Fruit fly (Drosophila melanogaster) whole organism, embryonic: ENCODE measurements around the gene Atg2.

Experiments
- ATbp ChIP-seq: fragments of 200-800 bp; sonication (Bioruptor generic); optimal IDR thresholded peaks from 2 replicates; lab custom pipeline; 2017; ENCODE audit warnings: missing biosample characterization, mild to moderate bottlenecking, missing genetic modification characterization, missing genetic modification reagents
- Bdp1 ChIP-seq: fragments of 200-800 bp; sonication (Bioruptor generic); optimal IDR thresholded peaks from 3 replicates; lab custom pipeline; 2016; ENCODE audit warnings: missing biosample characterization, missing genetic modification characterization
- CG10274 ChIP-seq: fragments of 200-800 bp; sonication (Bioruptor generic); optimal IDR thresholded peaks from 3 replicates; lab custom pipeline; 2017; ENCODE audit warnings: missing biosample characterization, mild to moderate bottlenecking, missing genetic modification characterization
- CG10543 ChIP-seq: fragments of 200-800 bp; sonication (Bioruptor generic); optimal IDR thresholded peaks from 3 replicates; lab custom pipeline; 2017; ENCODE audit warnings: missing biosample characterization, mild to moderate bottlenecking, missing genetic modification characterization, moderate library complexity
- CG10654 ChIP-seq: fragments of 200-800 bp; sonication (Bioruptor generic); optimal IDR thresholded peaks from 2 replicates; lab custom pipeline; 2016; ENCODE audit warnings: missing biosample characterization, missing genetic modification characterization
- CG11696 ChIP-seq: fragments of 200-800 bp; sonication (Bioruptor generic); IDR thresholded peaks from 2 replicates; pipeline ENCODE4 v1.3.6; 2022; ENCODE audit warnings: missing biosample characterization, missing genetic modification characterization
- CG16815 ChIP-seq: fragments of 200-800 bp; sonication (Bioruptor generic); optimal IDR thresholded peaks from 3 replicates; lab custom pipeline; 2017; ENCODE audit warnings: missing biosample characterization, mild to moderate bottlenecking, missing genetic modification characterization
- CG17568 ChIP-seq: fragments of 200-800 bp; sonication (Bioruptor generic); optimal IDR thresholded peaks from 2 replicates; lab custom pipeline; 2018; ENCODE audit warnings: missing biosample characterization, mild to moderate bottlenecking, missing genetic modification characterization, moderate library complexity
- CG17829 ChIP-seq: fragments of 200-800 bp; optimal IDR thresholded peaks from 2 replicates; lab custom pipeline; 2019; ENCODE audit warnings: missing biosample characterization, mild to moderate bottlenecking, missing genetic modification characterization, moderate library complexity
- CG18619 ChIP-seq: fragments of 200-800 bp; sonication (Bioruptor generic); optimal IDR thresholded peaks from 3 replicates; lab custom pipeline; 2017; ENCODE audit warnings: missing biosample characterization, mild to moderate bottlenecking, missing genetic modification characterization
- CG31388 ChIP-seq: fragments of 200-800 bp; sonication (Bioruptor generic); optimal IDR thresholded peaks from 2 replicates; lab custom pipeline; 2016; ENCODE audit warnings: missing biosample characterization, missing genetic modification characterization
- CG4820 ChIP-seq: fragments of 200-800 bp; sonication (Bioruptor generic); optimal IDR thresholded peaks from 3 replicates; lab custom pipeline; 2016; ENCODE audit warnings: missing biosample characterization, missing genetic modification characterization
- CG5180 ChIP-seq: fragments of 200-800 bp; sonication (Bioruptor generic); optimal IDR thresholded peaks from 3 replicates; lab custom pipeline; 2017; ENCODE audit warnings: missing biosample characterization, missing genetic modification characterization, mild to moderate bottlenecking, moderate library complexity, missing genetic modification reagents
- CG6689 ChIP-seq: fragments of 200-800 bp; sonication (Bioruptor generic); IDR thresholded peaks from 2 replicates; pipeline ENCODE4 v1.3.6; 2022; ENCODE audit warnings: missing biosample characterization, missing genetic modification characterization
- CG6765 ChIP-seq: fragments of 200-800 bp; sonication (Bioruptor generic); optimal IDR thresholded peaks from 3 replicates; lab custom pipeline; 2017; ENCODE audit warnings: missing biosample characterization, mild to moderate bottlenecking, missing genetic modification characterization
- CG6813 ChIP-seq: fragments of 200-800 bp; sonication (Bioruptor generic); optimal IDR thresholded peaks from 2 replicates; lab custom pipeline; 2017; ENCODE audit warnings: missing biosample characterization, missing genetic modification characterization, mild to moderate bottlenecking, moderate library complexity, missing genetic modification reagents
- CG7271 ChIP-seq: fragments of 200-800 bp; sonication (Bioruptor generic); optimal IDR thresholded peaks from 2 replicates; lab custom pipeline; 2018; ENCODE audit warnings: missing biosample characterization, mild to moderate bottlenecking, missing genetic modification characterization, moderate library complexity
- Chrac-16 ChIP-seq: fragments of 200-800 bp; sonication (Bioruptor generic); optimal IDR thresholded peaks from 3 replicates; lab custom pipeline; 2016; ENCODE audit warnings: missing biosample characterization, missing genetic modification characterization
- E2f2 ChIP-seq: fragments of 200-800 bp; sonication (Bioruptor generic); IDR thresholded peaks from 2 replicates; pipeline ENCODE4 v1.3.6; 2022; ENCODE audit warnings: missing biosample characterization, missing genetic modification characterization
- Fer2 ChIP-seq: fragments of 200-800 bp; sonication (Bioruptor generic); optimal IDR thresholded peaks from 2 replicates; lab custom pipeline; 2018; ENCODE audit warnings: missing biosample characterization, mild to moderate bottlenecking, missing genetic modification characterization, moderate library complexity
- H2.0 ChIP-seq: fragments of 200-800 bp; sonication (Bioruptor generic); IDR thresholded peaks from 2 replicates; pipeline ENCODE4 v1.3.6; 2022; ENCODE audit warnings: missing biosample characterization, missing genetic modification characterization
- Hr39 ChIP-seq: fragments of >200 bp; optimal IDR thresholded peaks from 2 replicates; lab custom pipeline; 2017
- Hr78 ChIP-seq, 2 experiments: fragments of 200-800 bp in 1 of 2; fragments of >200 bp in 1 of 2; sonication (Bioruptor generic) in 1 of 2; optimal IDR thresholded peaks; 2 replicates each; lab custom pipeline; 2017 to 2019; ENCODE audit warnings: missing biosample characterization in 2 of 2, missing genetic modification characterization in 2 of 2, mild to moderate bottlenecking in 1 of 2, moderate library complexity in 1 of 2
- Lhr ChIP-seq: fragments of 200-800 bp; sonication (Bioruptor generic); optimal IDR thresholded peaks from 3 replicates; lab custom pipeline; 2017; ENCODE audit warnings: mild to moderate bottlenecking, missing biosample characterization, missing genetic modification reagents, missing genetic modification characterization
- Med ChIP-seq: fragments of 200-800 bp; sonication (Bioruptor generic); peaks from one replicate; lab custom pipeline; 2016; ENCODE audit warnings: missing biosample characterization, missing genetic modification characterization, mild to moderate bottlenecking, inconsistent platforms, moderate library complexity
- NC2α ChIP-seq: fragments of 200-800 bp; sonication (Bioruptor generic); optimal IDR thresholded peaks from 2 replicates; lab custom pipeline; 2016; ENCODE audit warnings: missing biosample characterization, missing genetic modification characterization
- NFAT ChIP-seq: fragments of 200-800 bp; sonication (Bioruptor generic); IDR thresholded peaks from 2 replicates; pipeline ENCODE4 v1.3.6; 2022; ENCODE audit warnings: missing biosample characterization, missing genetic modification characterization
- Optix ChIP-seq: fragments of 200-800 bp; sonication (Bioruptor generic); IDR thresholded peaks from 3 replicates; pipeline ENCODE4 v1.3.6; 2022; ENCODE audit warnings: missing biosample characterization, missing genetic modification characterization
- Trl ChIP-seq, 3 experiments: fragments of >200 bp in 2 of 3; fragments of 200-800 bp in 1 of 3; sonication (Bioruptor generic) in 1 of 3; optimal IDR thresholded peaks; 2 replicates in 1 of 3; 3 replicates in 2 of 3; lab custom pipeline; 2016 to 2017; ENCODE audit warnings: missing biosample characterization in 1 of 3, missing genetic modification characterization in 1 of 3
- al ChIP-seq: fragments of 200-800 bp; sonication (Bioruptor generic); IDR thresholded peaks from 2 replicates; pipeline ENCODE4 v1.3.6; 2022; ENCODE audit warnings: missing biosample characterization, missing genetic modification characterization
- ato ChIP-seq: fragments of 200-800 bp; sonication (Bioruptor generic); IDR thresholded peaks from 2 replicates; pipeline ENCODE4 v1.3.6; 2022; ENCODE audit warnings: missing biosample characterization, missing genetic modification characterization; ENCODE audit not compliant: partially characterized antibody
- bsh ChIP-seq, 2 experiments: fragments of 200-800 bp; sonication (Bioruptor generic); optimal IDR thresholded peaks; 2 replicates each; lab custom pipeline; 2017 to 2018; ENCODE audit warnings: mild to moderate bottlenecking in 2 of 2, missing biosample characterization in 2 of 2, missing genetic modification characterization in 2 of 2, moderate library complexity in 1 of 2
- chinmo ChIP-seq: fragments of 200-800 bp; sonication (Bioruptor generic); IDR thresholded peaks from 4 replicates; pipeline ENCODE4 v1.3.6; 2022; ENCODE audit warnings: missing biosample characterization, missing genetic modification characterization; ENCODE audit not compliant: partially characterized antibody
- crol ChIP-seq: fragments of 200-800 bp; sonication (Bioruptor generic); IDR thresholded peaks from 2 replicates; pipeline ENCODE4 v1.3.6; 2022; ENCODE audit warnings: missing biosample characterization, missing genetic modification characterization
- fu2 ChIP-seq: fragments of 200-800 bp; sonication (Bioruptor generic); optimal IDR thresholded peaks from 2 replicates; lab custom pipeline; 2016; ENCODE audit warnings: missing biosample characterization, missing genetic modification characterization
- gfzf ChIP-seq: fragments of 200-800 bp; sonication (Bioruptor generic); optimal IDR thresholded peaks from 2 replicates; lab custom pipeline; 2016; ENCODE audit warnings: missing biosample characterization, mild to moderate bottlenecking, missing genetic modification characterization, moderate library complexity
- hkb ChIP-seq, 2 experiments: fragments of 200-800 bp in 1 of 2; fragments of >200 bp in 1 of 2; sonication (Bioruptor generic) in 1 of 2; IDR thresholded peaks in 1 of 2; optimal IDR thresholded peaks in 1 of 2; 2 replicates each; pipeline versions ENCODE4 v1.3.6 to Lab custom; 2017 to 2022; ENCODE audit warnings: missing biosample characterization in 1 of 2, missing genetic modification characterization in 1 of 2
- insv ChIP-seq, 2 experiments: fragments of 200-800 bp; sonication (Bioruptor generic); optimal IDR thresholded peaks; 3 replicates each; lab custom pipeline; 2016 to 2018; ENCODE audit warnings: missing biosample characterization in 2 of 2, missing genetic modification characterization in 2 of 2
- jumu ChIP-seq: fragments of 200-800 bp; sonication (Bioruptor generic); optimal IDR thresholded peaks from 3 replicates; lab custom pipeline; 2016; ENCODE audit warnings: missing biosample characterization, missing genetic modification characterization
- mld ChIP-seq: fragments of 200-800 bp; sonication (Bioruptor generic); IDR thresholded peaks from 3 replicates; pipeline ENCODE4 v1.3.6; 2022; ENCODE audit warnings: missing biosample characterization, missing genetic modification characterization; ENCODE audit not compliant: partially characterized antibody
- nerfin-2 ChIP-seq: fragments of 200-800 bp; sonication (Bioruptor generic); IDR thresholded peaks from 2 replicates; pipeline ENCODE4 v1.3.6; 2022; ENCODE audit warnings: missing biosample characterization, missing genetic modification characterization; ENCODE audit not compliant: partially characterized antibody
- pnt ChIP-seq: fragments of 200-800 bp; sonication (Bioruptor generic); optimal IDR thresholded peaks from 3 replicates; lab custom pipeline; 2016; ENCODE audit warnings: missing biosample characterization, missing genetic modification characterization
- rib ChIP-seq: fragments of 200-800 bp; sonication (Bioruptor generic); IDR thresholded peaks from 2 replicates; pipeline ENCODE4 v1.3.6; 2022; ENCODE audit warnings: missing biosample characterization, missing genetic modification characterization
- row ChIP-seq: fragments of 200-800 bp; sonication (Bioruptor generic); IDR thresholded peaks from 3 replicates; pipeline ENCODE4 v1.3.6; 2022; ENCODE audit warnings: missing biosample characterization, missing genetic modification characterization
- sc ChIP-seq, 3 experiments: fragments of >200 bp in 2 of 3; fragments of 200-800 bp in 1 of 3; sonication (Bioruptor generic) in 1 of 3; optimal IDR thresholded peaks; 2 replicates in 2 of 3; 3 replicates in 1 of 3; lab custom pipeline; 2017; ENCODE audit warnings: mild to moderate bottlenecking in 1 of 3, missing biosample characterization in 1 of 3, missing genetic modification characterization in 1 of 3, missing genetic modification reagents in 1 of 3
- so ChIP-seq: fragments of 200-800 bp; sonication (Bioruptor generic); IDR thresholded peaks from 3 replicates; pipeline ENCODE4 v1.3.6; 2022; ENCODE audit warnings: missing biosample characterization, missing genetic modification characterization
- sr ChIP-seq: fragments of 200-800 bp; sonication (Bioruptor generic); IDR thresholded peaks from 3 replicates; pipeline ENCODE4 v1.3.6; 2022; ENCODE audit warnings: missing biosample characterization, missing genetic modification characterization
- tll ChIP-seq, 2 experiments: fragments of 200-800 bp in 1 of 2; fragments of >200 bp in 1 of 2; sonication (Bioruptor generic) in 1 of 2; optimal IDR thresholded peaks; 2 replicates each; lab custom pipeline; 2017 to 2019; ENCODE audit warnings: missing biosample characterization in 2 of 2, missing genetic modification characterization in 2 of 2, mild to moderate bottlenecking in 1 of 2, moderate library complexity in 1 of 2
- tup ChIP-seq: fragments of 200-800 bp; sonication (Bioruptor generic); optimal IDR thresholded peaks from 2 replicates; lab custom pipeline; 2016; ENCODE audit warnings: missing biosample characterization, mild to moderate bottlenecking, missing genetic modification characterization, moderate library complexity

The Atg2 gene

DNA sequence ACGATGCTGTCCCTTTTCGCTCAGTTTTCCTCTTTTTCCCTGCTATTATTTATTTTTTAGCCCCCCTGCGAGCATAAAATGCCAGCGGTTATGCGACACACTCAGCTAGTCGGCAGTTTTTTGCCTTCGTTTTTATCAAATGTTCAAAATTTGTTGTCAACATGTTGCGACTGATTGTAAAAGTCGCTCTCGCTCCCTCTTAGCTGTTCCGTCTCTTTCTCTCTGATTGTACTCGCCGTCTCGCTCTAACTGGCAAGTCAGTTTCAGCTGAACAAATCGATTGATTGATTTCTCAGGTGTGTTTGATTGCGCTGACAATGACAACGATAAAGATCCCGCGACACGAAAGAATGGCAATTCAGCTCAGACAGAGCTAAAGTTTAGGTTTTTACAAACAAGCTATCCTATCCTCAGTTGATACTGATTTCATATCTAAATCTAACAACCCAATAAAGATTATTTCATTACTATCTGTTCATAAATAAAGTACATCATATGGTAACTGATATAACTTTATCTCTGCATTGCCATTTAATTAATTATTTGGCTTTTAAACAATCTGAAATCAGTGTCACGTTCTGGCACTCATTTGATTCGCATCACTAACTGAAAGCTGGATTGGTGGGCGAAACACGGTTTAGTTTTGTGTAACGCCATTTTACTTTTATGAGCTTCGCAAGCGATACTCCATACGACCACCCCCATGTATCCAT lies 28.3 kb upstream of the Atg2 start (continued):
- TF ChIP-seq ATbp (GFP tag; lab: Kevin White, UChicago): no peak
- no peak for TF ChIP-seq hkb (optimal IDR thresholded peaks at IDR 0.05; lab: Kevin White, UChicago)
- TF ChIP-seq hkb (GFP tag; IDR thresholded peaks at IDR 0.05; lab: Robert Waterston, UW): no peak
- TF ChIP-seq Fer2 (tag; lab: Kevin White, UChicago): no peak
- TF ChIP-seq nerfin-2 (GFP tag; lab: Robert Waterston, UW): no peak
- TF ChIP-seq so (GFP tag; lab: Robert Waterston, UW): no peak
- no peak for TF ChIP-seq gfzf (GFP tag; lab: Kevin White, UChicago)
- TF ChIP-seq mld (GFP tag; lab: Robert Waterston, UW): no peak
- no peak for TF ChIP-seq Bdp1 (GFP tag; lab: Kevin White, UChicago)
- no peak for TF ChIP-seq Optix (GFP tag; lab: Robert Waterston, UW)
- no peak for TF ChIP-seq NC2α (GFP tag; lab: Kevin White, UChicago)
- no peak for TF ChIP-seq jumu
- TF ChIP-seq al (GFP tag; lab: Robert Waterston, UW): no peak
- TF ChIP-seq tll (GFP tag; optimal IDR thresholded peaks at IDR 0.05; lab: Kevin White, UChicago): no peak
- TF ChIP-seq Lhr: no peak
- TF ChIP-seq CG4820: no peak
- no peak for TF ChIP-seq fu2 (GFP tag; lab: Kevin White, UChicago)
- no peak for TF ChIP-seq sc (optimal IDR thresholded peaks at IDR 0.05; lab: Kevin White, UChicago)
- no peak for TF ChIP-seq sc (GFP tag; optimal IDR thresholded peaks at IDR 0.05; lab: Kevin White, UChicago)
- TF ChIP-seq CG5180 (GFP tag; lab: Kevin White, UChicago): peak; percentile 90
- no peak for TF ChIP-seq CG10654 (GFP tag; lab: Kevin White, UChicago)
- 0 out of 4 replicates have a peak, but pooled peaks have one; percentile 46 for TF ChIP-seq chinmo
- no peak for TF ChIP-seq CG17829 (tag; lab: Kevin White, UChicago)
- no peak for TF ChIP-seq CG31388 (GFP tag; lab: Kevin White, UChicago)
- no peak for TF ChIP-seq NFAT (GFP tag; lab: Robert Waterston, UW)
- no peak for TF ChIP-seq CG17568
- TF ChIP-seq Trl (optimal IDR thresholded peaks at IDR 0.05; lab: Kevin White, UChicago): no peak
- TF ChIP-seq Trl (GFP tag; optimal IDR thresholded peaks at IDR 0.05; lab: Kevin White, UChicago): no peak
- TF ChIP-seq CG6689 (GFP tag; lab: Robert Waterston, UW): no peak
- no peak for TF ChIP-seq CG18619 (GFP tag; lab: Kevin White, UChicago)
- peak; percentile 19 for TF ChIP-seq CG6813
- no peak for TF ChIP-seq Hr78 (GFP tag; optimal IDR thresholded peaks at IDR 0.05; lab: Kevin White, UChicago)

DNA sequence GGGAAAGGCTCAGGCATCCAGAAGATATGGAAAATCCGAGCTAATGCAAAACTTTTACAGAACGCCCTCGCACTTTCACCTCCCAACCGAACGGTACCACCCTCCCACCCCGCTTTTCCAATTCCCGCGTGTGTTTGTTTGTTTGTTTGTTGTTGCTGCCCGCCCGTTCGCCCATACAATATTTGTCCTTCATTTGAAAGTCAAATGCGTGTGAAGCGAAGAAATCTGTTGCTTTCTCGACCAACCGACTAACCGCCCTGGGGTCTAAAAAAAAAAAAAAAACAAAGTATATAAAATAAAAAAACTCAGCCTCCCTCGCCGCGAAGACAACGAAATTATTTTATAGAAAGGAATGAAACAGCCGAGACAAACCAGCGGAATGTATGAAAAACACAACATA lies 25.8 kb upstream of the Atg2 start:
- TF ChIP-seq Hr39 (lab: Kevin White, UChicago) (no peak), Med (GFP tag; lab: Kevin White, UChicago) (peak; percentile 59), CG10274 (GFP tag; lab: Kevin White, UChicago) (no peak), crol (GFP tag; lab: Robert Waterston, UW) (0 out of 2 replicates have a peak, but pooled peaks have one; percentile 30), E2f2 (no peak), CG6765 (GFP tag; lab: Kevin White, UChicago) (no peak), H2.0 (GFP tag; lab: Robert Waterston, UW) (no peak), Chrac-16 (GFP tag; lab: Kevin White, UChicago) (no peak), bsh (GFP tag; optimal IDR thresholded peaks at IDR 0.05; lab: Kevin White, UChicago) (no peak), tup (GFP tag; lab: Kevin White, UChicago) (no peak), CG7271 (tag; lab: Kevin White, UChicago) (no peak), rib (GFP tag; lab: Robert Waterston, UW) (no peak), insv (GFP tag; optimal IDR thresholded peaks at IDR 0.05; lab: Kevin White, UChicago) (no peak), CG16815 (GFP tag; lab: Kevin White, UChicago) (no peak), pnt (GFP tag; lab: Kevin White, UChicago) (no peak), CG10543 (GFP tag; lab: Kevin White, UChicago) (no peak), row (GFP tag; lab: Robert Waterston, UW) (no peak), sr (peak; percentile 72; the same call in 2 of the 3 replicates), ato (GFP tag; lab: Robert Waterston, UW) (no peak), CG11696 (GFP tag; lab: Robert Waterston, UW) (no peak)
